Worm (Caenorhabditis elegans) whole organism, L3 larva: ENCODE results near the gene ufl-1.

Experiments
- ama-1 ChIP-seq: fragments of 150-350 bp; optimal IDR thresholded peaks from 2 replicates; lab custom pipeline; 2018
- elt-2 ChIP-seq: sonication (generic microtip); optimal IDR thresholded peaks from 2 replicates; lab custom pipeline; 2016; ENCODE audit warnings: missing genetic modification reagents, mild to moderate bottlenecking, missing genetic modification characterization, missing compliant biosample characterization
- lin-39 ChIP-seq: fragments of 150-350 bp; optimal IDR thresholded peaks from 2 replicates; lab custom pipeline; 2018; ENCODE audit warnings: missing biosample characterization, missing genetic modification reagents, missing genetic modification characterization
- nhr-28 ChIP-seq: fragments of 150-350 bp; optimal IDR thresholded peaks from 2 replicates; lab custom pipeline; 2014; ENCODE audit warnings: missing biosample characterization, missing genetic modification characterization
- nhr-76 ChIP-seq: fragments of 150-350 bp; sonication (generic microtip); optimal IDR thresholded peaks from 5 replicates; lab custom pipeline; 2014; ENCODE audit warnings: missing biosample characterization, missing genetic modification characterization
- nhr-77 ChIP-seq: fragments of 150-350 bp; optimal IDR thresholded peaks from 2 replicates; lab custom pipeline; 2014; ENCODE audit warnings: missing biosample characterization, missing genetic modification characterization
- pha-4 ChIP-seq: fragments of 150-350 bp; optimal IDR thresholded peaks from 2 replicates; lab custom pipeline; 2014; ENCODE audit warnings: missing biosample characterization, missing genetic modification reagents, missing genetic modification characterization
- sea-2 ChIP-seq: fragments of 150-350 bp; sonication (generic microtip); optimal IDR thresholded peaks from 4 replicates; lab custom pipeline; 2014; ENCODE audit warnings: missing biosample characterization, missing genetic modification reagents, missing genetic modification characterization
- snpc-4 ChIP-seq: fragments of 150-350 bp; optimal IDR thresholded peaks from 2 replicates; lab custom pipeline; 2014; ENCODE audit warnings: missing biosample characterization, missing genetic modification characterization
- tbx-2 ChIP-seq: sonication (generic microtip); optimal IDR thresholded peaks from 2 replicates; lab custom pipeline; 2016; ENCODE audit warnings: mild to moderate bottlenecking, missing genetic modification characterization, missing compliant biosample characterization
- zag-1 ChIP-seq: fragments of 150-350 bp; optimal IDR thresholded peaks from 2 replicates; lab custom pipeline; 2014; ENCODE audit warnings: missing biosample characterization, missing genetic modification characterization

- TF ChIP-seq nhr-77 (tag; lab: Kevin White, UChicago) (no peak), sea-2 (GFP tag; lab: Kevin White, UChicago) (no peak), lin-39 (tag; lab: Kevin White, UChicago) (no peak), zag-1 (no peak), nhr-76 (tag; lab: Kevin White, UChicago) (no peak), tbx-2 (tag; lab: Kevin White, UChicago) (no peak), pha-4 (tag; lab: Kevin White, UChicago) (no peak), ama-1 (lab: Kevin White, UChicago) (no peak), nhr-28 (tag; lab: Kevin White, UChicago) (no peak), elt-2 (tag; lab: Kevin White, UChicago) (no peak), snpc-4 (tag; lab: Kevin White, UChicago) (no peak)
Measured at ce11 chrIV:7010195-7010594, 26.5 kb downstream of the ufl-1 start.
